Fruit fly (Drosophila melanogaster) whole organism, wandering third instar larva: ENCODE results near the gene CG4942.

Experiments used
- pan ChIP-seq: fragments of >200 bp; optimal IDR thresholded peaks from 2 replicates; lab custom pipeline; 2017
- tai ChIP-seq: sonication (Bioruptor generic); optimal IDR thresholded peaks from 2 replicates; lab custom pipeline; 2016; ENCODE audit warnings: missing biosample characterization, missing genetic modification characterization

dm6 chr3L:9115654-9116053, 42.7 kb downstream of the CG4942 start:
- TF ChIP-seq pan (lab: Kevin White, UChicago) (no peak), tai (GFP tag; lab: Kevin White, UChicago) (no peak)
